Worm (Caenorhabditis elegans) whole organism, L1 larva: ENCODE results near the gene srxa-1.
A peak's percentile ranks its signal among the peaks of the same experiment; 100 is the strongest.

Experiments
- Y116A8C.19 ChIP-seq: sonication (generic microtip); optimal IDR thresholded peaks from 2 replicates; lab custom pipeline; 2016; ENCODE audit warnings: missing compliant biosample characterization, missing genetic modification characterization, borderline replicate concordance
- aly-2 ChIP-seq: fragments of 150-350 bp; optimal IDR thresholded peaks from 2 replicates; lab custom pipeline; 2014; ENCODE audit warnings: missing biosample characterization, missing genetic modification characterization
- ama-1 ChIP-seq: fragments of 150-350 bp; optimal IDR thresholded peaks from 2 replicates; lab custom pipeline; 2014
- blmp-1 ChIP-seq: fragments of 150-350 bp; optimal IDR thresholded peaks from 2 replicates; lab custom pipeline; 2014; ENCODE audit warnings: missing biosample characterization, missing genetic modification characterization
- ceh-8 ChIP-seq: fragments of 200-800 bp; sonication (Bioruptor generic); optimal IDR thresholded peaks from 2 replicates; lab custom pipeline; 2018; ENCODE audit warnings: mild to moderate bottlenecking, missing genetic modification characterization, moderate library complexity, missing compliant biosample characterization
- ceh-82 ChIP-seq, 3 experiments: fragments of 150-350 bp in 1 of 3; sonication (generic microtip) in 2 of 3; optimal IDR thresholded peaks; 2 replicates each; lab custom pipeline; 2014 to 2017; ENCODE audit warnings: missing biosample characterization in 3 of 3, missing genetic modification characterization in 3 of 3
- dsc-1 ChIP-seq: sonication (generic microtip); optimal IDR thresholded peaks from 2 replicates; lab custom pipeline; 2016; ENCODE audit warnings: mild to moderate bottlenecking, missing genetic modification characterization, missing compliant biosample characterization
- efl-1 ChIP-seq, 4 experiments: fragments of 150-350 bp; optimal IDR thresholded peaks in 3 of 4; peaks in 1 of 4; 1 replicate in 1 of 4; 2 replicates in 3 of 4; lab custom pipeline; 2014; ENCODE audit warnings: missing biosample characterization in 2 of 4, missing genetic modification characterization in 2 of 4, missing genetic modification reagents in 2 of 4
- elt-3 ChIP-seq, 6 experiments: fragments of 150-350 bp in 1 of 6; sonication (generic microtip); optimal IDR thresholded peaks; 2 replicates each; lab custom pipeline; 2017 to 2018; ENCODE audit warnings: missing biosample characterization in 6 of 6, missing genetic modification characterization in 6 of 6, inconsistent platforms in 1 of 6
- ets-5 ChIP-seq: fragments of 200-800 bp; sonication (Bioruptor generic); IDR thresholded peaks from 2 replicates; pipeline ENCODE4 v1.3.6; 2022; ENCODE audit warnings: missing genetic modification characterization, missing compliant biosample characterization
- fkh-10 ChIP-seq: sonication (generic microtip); optimal IDR thresholded peaks from 2 replicates; lab custom pipeline; 2017; ENCODE audit warnings: missing biosample characterization, missing genetic modification reagents, missing genetic modification characterization
- fos-1 ChIP-seq: fragments of 150-350 bp; optimal IDR thresholded peaks from 2 replicates; lab custom pipeline; 2014; ENCODE audit warnings: missing biosample characterization, missing genetic modification characterization
- irx-1 ChIP-seq: sonication (generic microtip); optimal IDR thresholded peaks from 2 replicates; lab custom pipeline; 2016; ENCODE audit warnings: missing genetic modification characterization, missing compliant biosample characterization
- jun-1 ChIP-seq: fragments of 150-350 bp; optimal IDR thresholded peaks from 2 replicates; lab custom pipeline; 2014; ENCODE audit warnings: missing biosample characterization, missing genetic modification reagents, missing genetic modification characterization
- lin-14 ChIP-seq: fragments of 200-800 bp; sonication (Bioruptor generic); optimal IDR thresholded peaks from 2 replicates; lab custom pipeline; 2018; ENCODE audit warnings: mild to moderate bottlenecking, missing genetic modification characterization, moderate library complexity, missing compliant biosample characterization
- lin-15B ChIP-seq: fragments of 150-350 bp; sonication (generic microtip); optimal IDR thresholded peaks from 3 replicates; lab custom pipeline; 2014; ENCODE audit warnings: missing biosample characterization, missing genetic modification characterization
- lin-39 ChIP-seq: fragments of 150-350 bp; optimal IDR thresholded peaks from 2 replicates; lab custom pipeline; 2014; ENCODE audit warnings: missing biosample characterization, missing genetic modification reagents, missing genetic modification characterization
- lsy-2 ChIP-seq, 2 experiments: fragments of 150-350 bp; optimal IDR thresholded peaks; 2 replicates each; lab custom pipeline; 2014; ENCODE audit warnings: missing biosample characterization in 2 of 2, missing genetic modification characterization in 2 of 2
- mab-9 ChIP-seq: fragments of 200-800 bp; sonication (Bioruptor generic); IDR thresholded peaks from 2 replicates; pipeline ENCODE4 v1.3.6; 2022; ENCODE audit warnings: missing genetic modification reagents, missing genetic modification characterization, missing compliant biosample characterization
- mdl-1 ChIP-seq, 2 experiments: fragments of 150-350 bp; optimal IDR thresholded peaks; 2 replicates each; lab custom pipeline; 2014 to 2017; ENCODE audit warnings: missing biosample characterization in 2 of 2, missing genetic modification characterization in 2 of 2, inconsistent platforms in 1 of 2
- mef-2 ChIP-seq: fragments of 150-350 bp; optimal IDR thresholded peaks from 2 replicates; lab custom pipeline; 2014; ENCODE audit warnings: missing biosample characterization, missing genetic modification characterization
- nhr-11 ChIP-seq: fragments of 150-350 bp; optimal IDR thresholded peaks from 2 replicates; lab custom pipeline; 2014; ENCODE audit warnings: missing biosample characterization, missing genetic modification characterization
- nhr-20 ChIP-seq: sonication (generic microtip); optimal IDR thresholded peaks from 2 replicates; lab custom pipeline; 2016; ENCODE audit warnings: mild to moderate bottlenecking, missing genetic modification characterization, missing compliant biosample characterization
- nhr-237 ChIP-seq: fragments of 150-350 bp; optimal IDR thresholded peaks from 2 replicates; lab custom pipeline; 2014; ENCODE audit warnings: missing biosample characterization, missing genetic modification characterization
- nhr-28 ChIP-seq: fragments of 150-350 bp; optimal IDR thresholded peaks from 2 replicates; lab custom pipeline; 2014; ENCODE audit warnings: missing biosample characterization, missing genetic modification characterization
- nhr-47 ChIP-seq: sonication (generic microtip); optimal IDR thresholded peaks from 2 replicates; lab custom pipeline; 2016; ENCODE audit warnings: mild to moderate bottlenecking, missing genetic modification characterization, moderate library complexity, missing compliant biosample characterization
- nhr-77 ChIP-seq: fragments of 150-350 bp; optimal IDR thresholded peaks from 2 replicates; lab custom pipeline; 2014; ENCODE audit warnings: missing biosample characterization, missing genetic modification characterization
- nhr-85 ChIP-seq: sonication (generic microtip); peaks from one replicate; lab custom pipeline; 2016; ENCODE audit warnings: missing genetic modification characterization, inconsistent platforms, missing compliant biosample characterization
- nhr-90 ChIP-seq: sonication (generic microtip); optimal IDR thresholded peaks from 2 replicates; lab custom pipeline; 2016; ENCODE audit warnings: mild to moderate bottlenecking, missing genetic modification characterization, missing compliant biosample characterization; ENCODE audit not compliant: poor library complexity
- pag-3 ChIP-seq: sonication (generic microtip); optimal IDR thresholded peaks from 2 replicates; lab custom pipeline; 2017; ENCODE audit warnings: missing genetic modification characterization, mild to moderate bottlenecking, missing compliant biosample characterization, antibody characterized with exemption, borderline replicate concordance; ENCODE audit not compliant: insufficient read depth
- pqm-1 ChIP-seq: sonication (generic microtip); optimal IDR thresholded peaks from 3 replicates; lab custom pipeline; 2017; ENCODE audit warnings: missing biosample characterization, missing genetic modification characterization
- rnt-1 ChIP-seq: sonication (generic microtip); optimal IDR thresholded peaks from 2 replicates; lab custom pipeline; 2016; ENCODE audit warnings: mild to moderate bottlenecking, missing genetic modification characterization, moderate library complexity, missing compliant biosample characterization
- snpc-4 ChIP-seq: fragments of 150-350 bp; optimal IDR thresholded peaks from 2 replicates; lab custom pipeline; 2014; ENCODE audit warnings: missing biosample characterization, missing genetic modification characterization
- sox-4 ChIP-seq: sonication (generic microtip); optimal IDR thresholded peaks from 2 replicates; lab custom pipeline; 2016; ENCODE audit warnings: missing genetic modification characterization, missing compliant biosample characterization
- sptf-1 ChIP-seq: fragments of 150-350 bp; optimal IDR thresholded peaks from 2 replicates; lab custom pipeline; 2014; ENCODE audit warnings: missing biosample characterization, missing genetic modification characterization
- swsn-7 ChIP-seq: sonication (generic microtip); optimal IDR thresholded peaks from 2 replicates; lab custom pipeline; 2016; ENCODE audit warnings: missing genetic modification characterization, missing compliant biosample characterization
- tbx-2 ChIP-seq: sonication (generic microtip); optimal IDR thresholded peaks from 2 replicates; lab custom pipeline; 2016; ENCODE audit warnings: missing genetic modification characterization, missing compliant biosample characterization
- tlp-1 ChIP-seq: fragments of 150-350 bp; optimal IDR thresholded peaks from 2 replicates; lab custom pipeline; 2014; ENCODE audit warnings: missing biosample characterization, missing genetic modification characterization
- unc-86 ChIP-seq: sonication (generic microtip); optimal IDR thresholded peaks from 2 replicates; lab custom pipeline; 2016; ENCODE audit warnings: missing genetic modification characterization, missing compliant biosample characterization
- vab-15 ChIP-seq: sonication (generic microtip); optimal IDR thresholded peaks from 2 replicates; lab custom pipeline; 2017; ENCODE audit warnings: missing genotype, mild to moderate bottlenecking, missing genetic modification characterization, missing compliant biosample characterization
- xbp-1 ChIP-seq: sonication (generic microtip); optimal IDR thresholded peaks from 2 replicates; lab custom pipeline; 2016; ENCODE audit warnings: missing genetic modification characterization, missing compliant biosample characterization
- ztf-4 ChIP-seq: fragments of 150-350 bp; optimal IDR thresholded peaks from 2 replicates; lab custom pipeline; 2014; ENCODE audit warnings: missing biosample characterization, missing genetic modification characterization

srxa-1 gene

DNA sequence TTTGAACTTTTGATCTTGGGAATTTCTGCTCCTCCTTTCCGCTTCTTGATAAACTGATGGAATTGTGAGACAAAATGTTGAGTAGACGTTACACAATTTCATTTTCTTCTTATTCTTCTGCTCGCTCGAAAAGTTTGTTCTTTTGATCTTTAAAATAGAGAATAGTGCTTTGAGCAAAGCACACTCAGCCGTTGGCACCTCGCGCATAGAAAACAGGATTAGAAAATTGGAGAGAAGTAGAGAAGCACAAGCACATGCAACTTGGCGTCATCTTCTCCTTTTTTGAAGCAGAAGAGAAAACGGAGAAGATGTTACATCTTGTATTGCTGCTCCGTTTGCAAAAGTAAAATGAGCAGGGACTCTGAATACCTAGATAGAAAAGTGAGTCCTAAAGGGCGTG lies 50.3 kb downstream of the srxa-1 start (continued):
- TF ChIP-seq ets-5 (GFP tag; lab: Robert Waterston, UW): no peak
- peak; percentile 0 for TF ChIP-seq sox-4 (tag; lab: Kevin White, UChicago)
- TF ChIP-seq Y116A8C.19: no peak
- TF ChIP-seq efl-1 (optimal IDR thresholded peaks at IDR 0.05; lab: Kevin White, UChicago): peak in 1 of 2 experiments; percentile 28
- TF ChIP-seq efl-1 (GFP tag; optimal IDR thresholded peaks at IDR 0.05 in 1 of 2; lab: Kevin White, UChicago): peak in 1 of 2 experiments; percentile 9
- peak; percentile 1 for TF ChIP-seq rnt-1 (tag; lab: Kevin White, UChicago)
- TF ChIP-seq nhr-90: no peak
- no peak for TF ChIP-seq tlp-1 (tag; lab: Kevin White, UChicago)
- peak; percentile 57 for TF ChIP-seq dsc-1 (tag; lab: Kevin White, UChicago)
- no peak for TF ChIP-seq lin-15B (tag; lab: Kevin White, UChicago)
- TF ChIP-seq nhr-11: peak; percentile 11
- TF ChIP-seq irx-1 (tag; lab: Kevin White, UChicago): peak; percentile 18
- TF ChIP-seq lin-14 (GFP tag; lab: Kevin White, UChicago): peak; percentile 93
- peak; percentile 40 for TF ChIP-seq ceh-8 (GFP tag; lab: Kevin White, UChicago)
- no peak for TF ChIP-seq pqm-1 (tag; lab: Kevin White, UChicago)
- no peak for TF ChIP-seq lin-39
- TF ChIP-seq ama-1: peak; percentile 30
- peak; percentile 27 for TF ChIP-seq aly-2 (tag; lab: Kevin White, UChicago)
- TF ChIP-seq ceh-82 (tag; optimal IDR thresholded peaks at IDR 0.05; lab: Kevin White, UChicago): peak; percentile 23 to 84 (median 38)
- no peak for TF ChIP-seq pag-3 (tag; lab: Kevin White, UChicago)
- no peak for TF ChIP-seq vab-15 (tag; lab: Kevin White, UChicago)
- peak; percentile 80 for TF ChIP-seq nhr-47 (tag; lab: Kevin White, UChicago)
- TF ChIP-seq fkh-10 (GFP tag; lab: Kevin White, UChicago): peak; percentile 97
- no peak for TF ChIP-seq sptf-1 (tag; lab: Kevin White, UChicago)
- peak; percentile 60 to 67 for TF ChIP-seq lsy-2 (tag; optimal IDR thresholded peaks at IDR 0.05; lab: Kevin White, UChicago)
- no peak for TF ChIP-seq nhr-237 (tag; lab: Kevin White, UChicago)
- TF ChIP-seq nhr-20 (tag; lab: Kevin White, UChicago): peak; percentile 84
- peak; percentile 34 for TF ChIP-seq xbp-1 (tag; lab: Kevin White, UChicago)
- no peak for TF ChIP-seq blmp-1
- peak in 1 of 2 experiments; percentile 47 for TF ChIP-seq mdl-1 (tag; optimal IDR thresholded peaks at IDR 0.05; lab: Kevin White, UChicago)
- peak; percentile 72 for TF ChIP-seq swsn-7 (tag; lab: Kevin White, UChicago)
- peak; percentile 74 for TF ChIP-seq tbx-2
- no peak for TF ChIP-seq snpc-4 (tag; lab: Kevin White, UChicago)
- TF ChIP-seq elt-3 (tag; optimal IDR thresholded peaks at IDR 0.05; lab: Kevin White, UChicago): no peak
- no peak for TF ChIP-seq fos-1 (tag; lab: Kevin White, UChicago)
- TF ChIP-seq jun-1 (tag; lab: Kevin White, UChicago): no peak
- TF ChIP-seq nhr-77 (tag; lab: Kevin White, UChicago): no peak
- no peak; the same call in 1 of the 2 replicates for TF ChIP-seq mab-9 (GFP tag; lab: Robert Waterston, UW)
- peak; percentile 26 for TF ChIP-seq ztf-4 (tag; lab: Kevin White, UChicago)
- peak; percentile 52 for TF ChIP-seq mef-2 (tag; lab: Kevin White, UChicago)
- no peak for TF ChIP-seq nhr-28 (tag; lab: Kevin White, UChicago)
- TF ChIP-seq nhr-85: no peak
- TF ChIP-seq unc-86 (tag; lab: Kevin White, UChicago): peak; percentile 73
